Worm (Caenorhabditis elegans) whole organism, L3 larva: Measurements from ENCODE around the gene F26A1.7.

Experiments used
- fos-1 ChIP-seq: fragments of 150-350 bp; optimal IDR thresholded peaks from 2 replicates; lab custom pipeline; 2014; ENCODE audit warnings: missing biosample characterization, missing genetic modification characterization
- mdl-1 ChIP-seq: fragments of 150-350 bp; optimal IDR thresholded peaks from 2 replicates; lab custom pipeline; 2014; ENCODE audit warnings: missing biosample characterization, missing genetic modification characterization
- nhr-25 ChIP-seq: sonication (generic microtip); optimal IDR thresholded peaks from 2 replicates; lab custom pipeline; 2017; ENCODE audit warnings: missing biosample characterization, missing genetic modification characterization
- nhr-67 ChIP-seq: fragments of 150-350 bp; optimal IDR thresholded peaks from 2 replicates; lab custom pipeline; 2014; ENCODE audit warnings: missing biosample characterization, missing genetic modification characterization
- nhr-77 ChIP-seq: fragments of 150-350 bp; optimal IDR thresholded peaks from 2 replicates; lab custom pipeline; 2014; ENCODE audit warnings: missing biosample characterization, missing genetic modification characterization

DNA sequence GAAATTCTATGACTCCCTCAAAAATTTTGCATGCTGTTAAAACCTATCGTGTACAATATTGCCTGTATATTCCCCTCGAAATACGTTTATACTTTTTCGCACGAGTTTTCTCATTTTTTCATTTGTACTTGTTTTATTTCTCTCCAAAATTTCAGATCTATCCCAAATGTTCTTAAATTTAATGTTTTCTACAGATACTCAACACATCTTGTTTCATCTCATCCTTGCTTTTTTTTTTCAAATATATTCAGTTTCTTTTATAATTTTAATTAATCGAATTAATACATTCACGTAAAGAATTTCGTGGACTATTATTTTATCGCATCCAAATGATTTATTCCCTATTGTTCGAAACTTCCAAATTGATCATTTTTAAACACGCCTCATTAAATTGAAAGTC is 35.2 kb upstream of the F26A1.7 start, which contains the start of gene C35D10.8:
- TF ChIP-seq mdl-1 (tag; lab: Kevin White, UChicago) (no peak), nhr-25 (tag; lab: Kevin White, UChicago) (no peak), fos-1 (tag; lab: Kevin White, UChicago) (no peak), nhr-67 (no peak), nhr-77 (tag; lab: Kevin White, UChicago) (no peak)
